Worm (Caenorhabditis elegans) whole organism, L4 larva: ENCODE measurements around the gene F46F5.15.

Experiments used
- T26A8.4 ChIP-seq: fragments of 200-800 bp; sonication (Bioruptor generic); IDR thresholded peaks from 2 replicates; pipeline ENCODE4 v1.3.6; 2022; ENCODE audit warnings: missing genetic modification characterization, missing compliant biosample characterization
- dmd-8 ChIP-seq: fragments of 200-800 bp; sonication (Bioruptor generic); IDR thresholded peaks from 2 replicates; pipeline ENCODE4 v1.3.6; 2022; ENCODE audit warnings: missing genetic modification characterization, missing compliant biosample characterization
- dpl-1 ChIP-seq: fragments of 150-350 bp; optimal IDR thresholded peaks from 2 replicates; lab custom pipeline; 2014; ENCODE audit warnings: missing biosample characterization, missing genetic modification reagents, missing genetic modification characterization
- zag-1 ChIP-seq: fragments of 150-350 bp; optimal IDR thresholded peaks from 2 replicates; lab custom pipeline; 2014; ENCODE audit warnings: missing biosample characterization, missing genetic modification characterization

- TF ChIP-seq dmd-8 (GFP tag; lab: Robert Waterston, UW) (no peak), dpl-1 (GFP tag; lab: Kevin White, UChicago) (no peak), zag-1 (no peak), T26A8.4 (GFP tag; lab: Robert Waterston, UW) (no peak)
Observed at ce11 chrII:775033-775432, 13.2 kb upstream of the F46F5.15 start, which contains the start of gene Y39F10A.1.
